Fruit fly (Drosophila melanogaster) whole organism, prepupa: ENCODE data around the gene Gyc76C.

ENCODE experiments used
- CG6276 ChIP-seq: fragments of 200-800 bp; sonication (Bioruptor generic); optimal IDR thresholded peaks from 2 replicates; lab custom pipeline; 2017; ENCODE audit warnings: missing biosample characterization, mild to moderate bottlenecking, missing genetic modification characterization
- CG8632 ChIP-seq: fragments of 200-800 bp; sonication (Bioruptor generic); optimal IDR thresholded peaks from 3 replicates; lab custom pipeline; 2016; ENCODE audit warnings: missing biosample characterization, missing genetic modification characterization
- CG9139 ChIP-seq: fragments of 200-800 bp; sonication (Bioruptor generic); optimal IDR thresholded peaks from 3 replicates; lab custom pipeline; 2017; ENCODE audit warnings: missing biosample characterization, mild to moderate bottlenecking, missing genetic modification characterization
- Lpt ChIP-seq: fragments of 200-800 bp; sonication (Bioruptor generic); optimal IDR thresholded peaks from 3 replicates; lab custom pipeline; 2016; ENCODE audit warnings: missing biosample characterization, missing genetic modification characterization
- Met ChIP-seq: fragments of 200-800 bp; sonication (Bioruptor generic); optimal IDR thresholded peaks from 3 replicates; lab custom pipeline; 2016; ENCODE audit warnings: missing biosample characterization, missing genetic modification characterization
- dsx ChIP-seq: fragments of 200-800 bp; optimal IDR thresholded peaks from 3 replicates; lab custom pipeline; 2019; ENCODE audit warnings: missing biosample characterization, mild to moderate bottlenecking, missing genetic modification characterization, moderate library complexity; ENCODE audit not compliant: poor library complexity, severe bottlenecking
- fd85E ChIP-seq: fragments of 200-800 bp; sonication (Bioruptor generic); optimal IDR thresholded peaks from 3 replicates; lab custom pipeline; 2016; ENCODE audit warnings: missing biosample characterization, missing genetic modification characterization

- TF ChIP-seq CG8632 (GFP tag; lab: Kevin White, UChicago) (no peak), Lpt (GFP tag; lab: Kevin White, UChicago) (no peak), fd85E (no peak), dsx (GFP tag; lab: Kevin White, UChicago) (no peak), CG6276 (GFP tag; lab: Kevin White, UChicago) (no peak), Met (GFP tag; lab: Kevin White, UChicago) (no peak), CG9139 (GFP tag; lab: Kevin White, UChicago) (no peak)
Measured at dm6 chr3L:19807103-19807502, 13.7 kb upstream of the Gyc76C start, which contains the start of the genes CG14104 and Kap-alpha1.
